Worm (Caenorhabditis elegans): ENCODE measurements around the gene nas-27.

The nas-27 gene

DNA sequence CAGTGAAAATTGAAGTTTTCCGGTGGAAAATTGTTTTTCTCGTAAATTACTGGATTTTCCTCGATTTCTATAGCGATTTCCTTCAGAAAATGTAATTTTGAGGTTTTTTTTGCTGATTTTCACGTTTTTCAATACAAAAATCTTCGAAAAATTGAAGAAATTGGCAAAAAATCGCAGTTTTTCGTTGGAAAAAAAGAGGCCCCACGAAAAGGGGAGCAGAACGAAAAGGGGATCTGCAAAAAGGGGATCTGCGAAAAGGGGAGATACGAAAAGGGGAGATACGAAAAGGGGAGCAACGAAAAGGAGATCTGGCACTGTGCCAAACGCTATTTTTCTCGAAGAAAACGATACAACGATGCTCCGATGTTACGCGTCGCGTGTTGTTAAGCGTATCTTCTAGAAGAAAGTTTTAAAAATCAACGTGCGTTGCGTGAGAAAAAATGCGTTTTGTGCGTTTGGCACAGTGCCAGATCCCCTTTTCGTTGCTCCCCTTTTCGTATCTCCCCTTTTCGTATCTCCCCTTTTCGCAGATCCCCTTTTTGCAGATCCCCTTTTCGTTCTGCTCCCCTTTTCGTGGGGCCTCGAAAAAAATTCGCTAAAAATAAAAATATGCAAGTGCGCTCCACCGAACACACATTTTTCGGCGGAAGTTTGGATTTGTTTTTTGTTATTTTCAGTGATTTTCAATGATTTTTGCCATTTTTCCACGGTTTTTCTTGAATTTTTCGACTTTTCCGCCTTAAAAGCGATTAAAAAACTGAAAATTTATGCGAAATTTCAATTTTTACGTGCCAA, 44.6 kb downstream of the nas-27 start (continued):
- TF ChIP-seq F33H1.4 (GFP tag; IDR thresholded peaks at IDR 0.05) (peak; percentile 64), lin-26 (GFP tag; IDR thresholded peaks at IDR 0.05) (peak; percentile 71), ztf-28 (GFP tag; IDR thresholded peaks at IDR 0.05) (peak; percentile 90), mcd-1 (GFP tag; IDR thresholded peaks at IDR 0.05) (peak; percentile 96), lir-1 (GFP tag; conservative IDR thresholded peaks at IDR 0.05) (peak; percentile 71; the same call in 1 of the 2 replicates), snpc-3.4 (tag; optimal IDR thresholded peaks at IDR 0.05) (peak; percentile 7), zim-3 (tag; optimal IDR thresholded peaks at IDR 0.05) (peak; percentile 18), F49E8.2 (tag; optimal IDR thresholded peaks at IDR 0.05; ENCODE audit: insufficient read depth) (peak; percentile 11), attf-5 (GFP tag; optimal IDR thresholded peaks at IDR 0.05) (peak; percentile 52), lin-54 (GFP tag; optimal IDR thresholded peaks at IDR 0.05) (peak; percentile 69), madf-6 (GFP tag; IDR thresholded peaks at IDR 0.05) (peak; percentile 63), Y79H2A.3 (GFP tag; conservative IDR thresholded peaks at IDR 0.05) (peak; percentile 61; the same call in 1 of the 2 replicates), attf-3 (GFP tag; conservative IDR thresholded peaks at IDR 0.05) (peak; percentile 77), dpl-1 (GFP tag; optimal IDR thresholded peaks at IDR 0.05) (peak; percentile 15), ztf-18 (tag; optimal IDR thresholded peaks at IDR 0.05) (peak; percentile 24), C17E4.6 (GFP tag; IDR thresholded peaks at IDR 0.05) (peak; percentile 56; the same call in 1 of the 2 replicates), attf-6 (GFP tag; IDR thresholded peaks at IDR 0.05) (0 out of 2 replicates have a peak, but pooled peaks have one; percentile 55), dox-1 (GFP tag; IDR thresholded peaks at IDR 0.05) (peak; percentile 95), bed-2 (GFP tag; IDR thresholded peaks at IDR 0.05) (peak; percentile 63), Y53G8AR.9 (GFP tag; conservative IDR thresholded peaks at IDR 0.05) (peak; percentile 67; the same call in 1 of the 2 replicates), madf-8 (GFP tag; conservative IDR thresholded peaks at IDR 0.05) (0 out of 2 replicates have a peak, but pooled peaks have one; percentile 25), ceh-100 (GFP tag; IDR thresholded peaks at IDR 0.05) (peak; percentile 99), Y95B8A.8 (GFP tag; IDR thresholded peaks at IDR 0.05) (peak; percentile 78; the same call in 1 of the 2 replicates), ztf-25 (GFP tag; IDR thresholded peaks at IDR 0.05) (peak; percentile 68; the same call in 1 of the 2 replicates), athp-1 (tag; optimal IDR thresholded peaks at IDR 0.05) (peak; percentile 0), lsl-1 (GFP tag; optimal IDR thresholded peaks at IDR 0.05) (peak; percentile 14), madf-3 (GFP tag; IDR thresholded peaks at IDR 0.05) (peak; percentile 84; the same call in 1 of the 2 replicates), pbrm-1 (GFP tag; IDR thresholded peaks at IDR 0.05) (peak; percentile 83)

DNA sequence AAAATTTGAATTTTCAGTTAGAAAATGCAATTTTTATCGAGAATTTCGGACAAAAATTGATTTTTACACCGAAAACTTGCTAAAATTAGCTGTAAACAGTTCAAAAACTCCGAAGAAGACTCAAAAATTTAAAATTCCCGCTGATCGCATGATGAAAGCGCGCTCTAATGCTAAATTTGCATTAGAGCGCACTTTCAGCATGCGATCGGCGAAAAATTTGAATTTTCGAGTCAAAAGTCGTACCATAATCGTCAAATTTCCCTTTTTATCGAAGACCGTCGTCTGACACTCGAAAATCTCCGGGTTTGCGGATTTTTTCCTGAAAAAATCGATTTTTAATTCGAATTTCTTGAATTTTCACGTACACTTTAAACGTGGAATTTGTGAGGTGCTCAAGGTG, 45.8 kb downstream of the nas-27 start:
- TF ChIP-seq let-526 (GFP tag; IDR thresholded peaks at IDR 0.05) = no peak
- no peak for TF ChIP-seq ZK185.1 (tag; optimal IDR thresholded peaks at IDR 0.05; ENCODE audit: poor library complexity, severe bottlenecking)
- TF ChIP-seq mcd-1 (GFP tag; IDR thresholded peaks at IDR 0.05) = peak; percentile 77
- TF ChIP-seq lin-54 (GFP tag; optimal IDR thresholded peaks at IDR 0.05) = peak; percentile 20
- peak; percentile 29; the same call in 1 of the 2 replicates for TF ChIP-seq ceh-100 (GFP tag; IDR thresholded peaks at IDR 0.05)
- TF ChIP-seq ztf-3 (GFP tag; optimal IDR thresholded peaks at IDR 0.05) = no peak

DNA sequence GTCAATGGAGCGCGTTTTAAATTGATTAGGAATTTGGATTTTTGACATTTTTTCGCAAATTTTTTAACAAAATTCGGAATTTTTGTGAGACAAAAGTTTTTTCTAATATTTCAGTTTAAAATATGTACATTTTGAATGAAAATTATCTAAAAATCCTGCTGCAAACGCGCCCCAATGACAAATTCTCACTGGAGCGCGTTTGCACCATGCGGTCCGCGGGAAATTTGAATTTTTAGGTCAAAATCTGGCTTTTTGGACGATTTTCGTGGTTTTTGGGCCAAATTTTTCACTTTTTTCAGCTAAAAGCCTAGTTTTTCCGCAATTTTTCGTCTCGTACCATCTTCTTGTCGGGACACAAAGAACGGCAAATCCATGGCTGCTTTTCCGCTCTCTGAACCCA, 46.4 kb downstream of the nas-27 start:
- TF ChIP-seq unc-130 (GFP tag; optimal IDR thresholded peaks at IDR 0.05) (no peak), lin-54 (GFP tag; optimal IDR thresholded peaks at IDR 0.05) (peak; percentile 31), ceh-58 (GFP tag; IDR thresholded peaks at IDR 0.05) (no peak), unc-62 (GFP tag; optimal IDR thresholded peaks at IDR 0.05) (no peak), mcd-1 (GFP tag; IDR thresholded peaks at IDR 0.05) (peak; percentile 70)
